Fruit fly (Drosophila melanogaster): ENCODE results near the gene CG12496.

The CG12496 gene

DNA sequence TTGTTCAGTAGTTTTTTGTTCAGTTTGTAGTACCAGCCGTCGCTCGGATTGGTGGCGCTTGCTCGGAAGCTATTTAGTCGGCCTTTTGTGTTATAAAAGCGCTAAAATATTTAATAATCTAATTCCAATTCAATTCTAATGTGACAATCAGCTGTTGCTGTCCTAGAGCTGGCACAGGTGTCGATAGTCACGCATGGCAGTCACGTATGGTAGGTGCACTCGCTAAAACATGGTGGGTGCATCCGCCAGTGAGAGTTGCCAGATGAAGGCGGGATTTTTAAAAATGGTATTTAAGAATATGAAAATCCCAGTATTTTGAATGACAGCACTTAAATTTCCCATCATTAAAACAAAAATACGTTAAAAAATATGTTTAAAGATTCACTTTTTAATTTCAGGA lies 33.1 kb upstream of the CG12496 start, which contains the start of gene tko (continued):
- TF ChIP-seq HLH54F (GFP tag; optimal IDR thresholded peaks at IDR 0.05): peak; percentile 25
- peak; percentile 98 for TF ChIP-seq Bgb (GFP tag; IDR thresholded peaks at IDR 0.05; ENCODE audit: partially characterized antibody)
- no peak for TF ChIP-seq Fer3 (tag; optimal IDR thresholded peaks at IDR 0.05)
- no peak for TF ChIP-seq CG4730 (GFP tag; IDR thresholded peaks at IDR 0.05)
- TF ChIP-seq bbx (GFP tag; IDR thresholded peaks at IDR 0.05; ENCODE audit: partially characterized antibody): peak; percentile 96
- peak; percentile 98 for TF ChIP-seq pzg (GFP tag; optimal IDR thresholded peaks at IDR 0.05)
- peak; percentile 53 for TF ChIP-seq ewg (GFP tag; optimal IDR thresholded peaks at IDR 0.05)
- no peak for TF ChIP-seq aop (GFP tag; IDR thresholded peaks at IDR 0.05)
- peak; percentile 90 for TF ChIP-seq CG7963 (GFP tag; IDR thresholded peaks at IDR 0.05; ENCODE audit: partially characterized antibody)
- peak; percentile 27 for TF ChIP-seq ftz-f1 (GFP tag; optimal IDR thresholded peaks at IDR 0.05)
- TF ChIP-seq CG10959 (GFP tag; IDR thresholded peaks at IDR 0.05): no peak
- peak; percentile 96 for TF ChIP-seq CG6791 (GFP tag; IDR thresholded peaks at IDR 0.05; ENCODE audit: partially characterized antibody)
- TF ChIP-seq CG11695 (GFP tag; IDR thresholded peaks at IDR 0.05): no peak
- TF ChIP-seq Asciz (GFP tag; optimal IDR thresholded peaks at IDR 0.05): no peak
- peak; percentile 92 for TF ChIP-seq E2f2 (GFP tag; IDR thresholded peaks at IDR 0.05)
- no peak for TF ChIP-seq CG15696 (tag; optimal IDR thresholded peaks at IDR 0.05)
- no peak for TF ChIP-seq CG18764 (GFP tag; optimal IDR thresholded peaks at IDR 0.05)
- TF ChIP-seq tup (GFP tag; optimal IDR thresholded peaks at IDR 0.05): no peak
- TF ChIP-seq Adf1 (GFP tag; IDR thresholded peaks at IDR 0.05): peak; percentile 9; the same call in 1 of the 2 replicates
- no peak for TF ChIP-seq PHDP (tag; optimal IDR thresholded peaks at IDR 0.05)
- no peak for TF ChIP-seq Ada2b (GFP tag; IDR thresholded peaks at IDR 0.05)
- TF ChIP-seq ab (GFP tag; optimal IDR thresholded peaks at IDR 0.05): no peak
- TF ChIP-seq CG9817 (tag; optimal IDR thresholded peaks at IDR 0.05): no peak
- TF ChIP-seq Hsf (GFP tag; optimal IDR thresholded peaks at IDR 0.05): peak; percentile 8
- TF ChIP-seq CG17385 (GFP tag; optimal IDR thresholded peaks at IDR 0.05): no peak
- no peak for TF ChIP-seq grau (tag; optimal IDR thresholded peaks at IDR 0.05)
- no peak for TF ChIP-seq CG10543 (GFP tag; optimal IDR thresholded peaks at IDR 0.05)
- TF ChIP-seq ttk (GFP tag; IDR thresholded peaks at IDR 0.05): no peak
- TF ChIP-seq CG11247 (GFP tag; IDR thresholded peaks at IDR 0.05): no peak
- no peak for TF ChIP-seq usp (GFP tag; optimal IDR thresholded peaks at IDR 0.05)
- TF ChIP-seq CG7839 (tag; optimal IDR thresholded peaks at IDR 0.05): no peak
- TF ChIP-seq CG8089 (GFP tag; optimal IDR thresholded peaks at IDR 0.05): no peak
- TF ChIP-seq CG8765 (GFP tag; IDR thresholded peaks at IDR 0.05): no peak
- TF ChIP-seq HLHmδ (GFP tag; optimal IDR thresholded peaks at IDR 0.05): no peak
- TF ChIP-seq lola (GFP tag; optimal IDR thresholded peaks at IDR 0.05): no peak
- TF ChIP-seq gsb (GFP tag; IDR thresholded peaks at IDR 0.05): no peak
- no peak for TF ChIP-seq CG15011 (GFP tag; optimal IDR thresholded peaks at IDR 0.05)
- TF ChIP-seq Sry-β (GFP tag; optimal IDR thresholded peaks at IDR 0.05): no peak
- TF ChIP-seq h (optimal IDR thresholded peaks at IDR 0.05): no peak
- TF ChIP-seq dan (GFP tag; IDR thresholded peaks at IDR 0.05): no peak
- TF ChIP-seq Dfd (GFP tag; optimal IDR thresholded peaks at IDR 0.05): no peak
- TF ChIP-seq Doc3 (GFP tag; IDR thresholded peaks at IDR 0.05; ENCODE audit: partially characterized antibody): peak; percentile 82
- no peak for TF ChIP-seq CG2202 (tag; optimal IDR thresholded peaks at IDR 0.05)
- TF ChIP-seq Tbp (GFP tag; optimal IDR thresholded peaks at IDR 0.05): no peak
- peak; percentile 62 for TF ChIP-seq CG33213 (GFP tag; optimal IDR thresholded peaks at IDR 0.05)
- no peak for TF ChIP-seq cad (GFP tag; optimal IDR thresholded peaks at IDR 0.05)
- TF ChIP-seq CG31388 (GFP tag; optimal IDR thresholded peaks at IDR 0.05): no peak
- TF ChIP-seq jing (GFP tag; optimal IDR thresholded peaks at IDR 0.05): no peak
- TF ChIP-seq CG2712 (tag; optimal IDR thresholded peaks at IDR 0.05): peak; percentile 46
- peak; percentile 59; the same call in 1 of the 2 replicates for TF ChIP-seq vvl (GFP tag; IDR thresholded peaks at IDR 0.05)
- peak; percentile 49; the same call in 1 of the 2 replicates for TF ChIP-seq slbo (GFP tag; IDR thresholded peaks at IDR 0.05)
- no peak for TF ChIP-seq CG17359 (tag; optimal IDR thresholded peaks at IDR 0.05)

All from whole organism, embryonic.